Worm (Caenorhabditis elegans) whole organism, L4/young adult: ENCODE measurements around the gene srh-60.

Source experiments
- W03F9.2 ChIP-seq: fragments of 150-350 bp; optimal IDR thresholded peaks from 2 replicates; lab custom pipeline; 2014; ENCODE audit warnings: missing biosample characterization, missing genetic modification characterization
- dao-5 ChIP-seq: sonication (generic microtip); optimal IDR thresholded peaks from 2 replicates; lab custom pipeline; 2016; ENCODE audit warnings: missing genotype, missing genetic modification characterization, moderate library complexity, missing compliant biosample characterization

ce11 chrII:3617512-3617911, 34.0 kb downstream of the srh-60 start, which contains the start of gene F40E12.1:
- no peak for TF ChIP-seq dao-5 (tag; lab: Kevin White, UChicago)
- no peak for TF ChIP-seq W03F9.2
